Fruit fly (Drosophila melanogaster): ENCODE measurements around the gene CG10098.

CG10098 gene

DNA sequence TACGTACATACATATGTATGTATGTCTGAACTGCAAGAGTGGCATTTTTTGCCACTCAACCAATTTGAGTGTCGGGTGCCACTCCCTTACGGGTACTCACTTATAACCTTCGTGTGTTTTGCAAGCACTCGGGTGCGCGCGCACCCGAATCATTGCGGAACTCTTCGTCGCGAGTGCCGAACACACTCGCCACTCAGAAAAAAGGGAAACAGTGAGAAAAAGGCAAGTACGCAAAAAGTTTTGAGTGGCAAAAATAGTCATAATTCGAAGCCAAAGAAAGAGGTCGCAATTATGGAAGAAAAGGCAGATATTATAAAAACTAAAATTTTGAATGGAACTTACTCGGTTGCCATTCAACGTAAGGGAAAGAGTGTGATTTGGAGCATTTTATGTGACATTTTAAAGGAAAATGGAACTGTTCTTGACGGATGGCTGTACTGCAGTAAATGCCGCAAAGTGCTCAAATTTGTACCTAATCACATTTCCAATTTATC is 34.0 kb upstream of the CG10098 start (continued):
- TF ChIP-seq trh (GFP tag; optimal IDR thresholded peaks at IDR 0.05) (no peak), B-H2 (GFP tag; optimal IDR thresholded peaks at IDR 0.05) (peak; percentile 25), CG31365 (tag; optimal IDR thresholded peaks at IDR 0.05) (peak; percentile 10), ERR (GFP tag; optimal IDR thresholded peaks at IDR 0.05) (no peak), CG7928 (GFP tag; optimal IDR thresholded peaks at IDR 0.05) (no peak), gfzf (GFP tag; optimal IDR thresholded peaks at IDR 0.05) (no peak), hth (optimal IDR thresholded peaks at IDR 0.05) (no peak), Pdp1 (GFP tag; optimal IDR thresholded peaks at IDR 0.05) (no peak), CG16863 (GFP tag; optimal IDR thresholded peaks at IDR 0.05) (no peak), ci (GFP tag; IDR thresholded peaks at IDR 0.05) (0 out of 3 replicates have a peak, but pooled peaks have one; percentile 28), cwo (GFP tag; optimal IDR thresholded peaks at IDR 0.05) (peak; percentile 33), unpg (GFP tag; optimal IDR thresholded peaks at IDR 0.05) (no peak), bigmax (GFP tag; optimal IDR thresholded peaks at IDR 0.05) (no peak), CG31441 (GFP tag; IDR thresholded peaks at IDR 0.05) (no peak), stwl (tag; optimal IDR thresholded peaks at IDR 0.05) (no peak), z (GFP tag; IDR thresholded peaks at IDR 0.05) (peak; percentile 90), CG5245 (GFP tag; optimal IDR thresholded peaks at IDR 0.05) (no peak), Oaz (GFP tag; IDR thresholded peaks at IDR 0.05) (no peak), wdn (GFP tag; IDR thresholded peaks at IDR 0.05) (no peak), Scr (GFP tag; IDR thresholded peaks at IDR 0.05; ENCODE audit: partially characterized antibody) (no peak), wor (GFP tag; IDR thresholded peaks at IDR 0.05) (no peak), CG8089 (GFP tag; optimal IDR thresholded peaks at IDR 0.05) (no peak), Meics (GFP tag; optimal IDR thresholded peaks at IDR 0.05) (no peak), Gsc (GFP tag; IDR thresholded peaks at IDR 0.05) (no peak), H2.0 (GFP tag; IDR thresholded peaks at IDR 0.05) (no peak), Blimp-1 (GFP tag; optimal IDR thresholded peaks at IDR 0.05) (no peak), Atf3 (GFP tag; optimal IDR thresholded peaks at IDR 0.05) (no peak), Lpt (GFP tag; optimal IDR thresholded peaks at IDR 0.05) (no peak), CG11093 (GFP tag; IDR thresholded peaks at IDR 0.05) (no peak), CG9215 (GFP tag; IDR thresholded peaks at IDR 0.05) (no peak), Xbp1 (GFP tag; optimal IDR thresholded peaks at IDR 0.05) (no peak), CG11723 (GFP tag; optimal IDR thresholded peaks at IDR 0.05) (no peak), Sox100B (GFP tag; optimal IDR thresholded peaks at IDR 0.05) (no peak), exex (tag; optimal IDR thresholded peaks at IDR 0.05) (no peak), CG6654 (GFP tag; optimal IDR thresholded peaks at IDR 0.05) (no peak), prd (optimal IDR thresholded peaks at IDR 0.05) (no peak), prd (GFP tag; IDR thresholded peaks at IDR 0.05) (no peak), Lim3 (GFP tag; IDR thresholded peaks at IDR 0.05) (no peak), ttk (GFP tag; IDR thresholded peaks at IDR 0.05) (no peak), CG13624 (GFP tag; optimal IDR thresholded peaks at IDR 0.05) (peak; percentile 33), CG2120 (GFP tag; optimal IDR thresholded peaks at IDR 0.05) (peak; percentile 20), pho (GFP tag; optimal IDR thresholded peaks at IDR 0.05) (no peak), ind (GFP tag; optimal IDR thresholded peaks at IDR 0.05) (no peak), sisA (GFP tag; IDR thresholded peaks at IDR 0.05) (no peak), MESR4 (GFP tag; optimal IDR thresholded peaks at IDR 0.05) (no peak), CG4360 (GFP tag; IDR thresholded peaks at IDR 0.05) (no peak), CG32772 (GFP tag; IDR thresholded peaks at IDR 0.05) (no peak), Adf1 (GFP tag; IDR thresholded peaks at IDR 0.05) (no peak; the same call in 1 of the 2 replicates), mirr (GFP tag; optimal IDR thresholded peaks at IDR 0.05) (no peak), gcm2 (GFP tag; optimal IDR thresholded peaks at IDR 0.05) (no peak), Ets65A (GFP tag) (peak; percentile 65), dati (GFP tag; IDR thresholded peaks at IDR 0.05) (no peak), C15 (GFP tag; IDR thresholded peaks at IDR 0.05) (no peak), ap (GFP tag; IDR thresholded peaks at IDR 0.05) (no peak)
